Worm (Caenorhabditis elegans) whole organism, late embryonic: ENCODE results near the gene H40L08.1.

Source experiments
- F13H6.1 ChIP-seq: sonication (generic microtip); optimal IDR thresholded peaks from 2 replicates; lab custom pipeline; 2016; ENCODE audit warnings: missing genetic modification characterization, missing compliant biosample characterization
- T23F11.4 ChIP-seq: fragments of 200-800 bp; sonication (Bioruptor generic); optimal IDR thresholded peaks from 2 replicates; lab custom pipeline; 2018; ENCODE audit warnings: mild to moderate bottlenecking, missing genetic modification characterization, missing compliant biosample characterization
- Y22D7AL.16 ChIP-seq: sonication (generic microtip); optimal IDR thresholded peaks from 2 replicates; lab custom pipeline; 2016; ENCODE audit warnings: missing genetic modification characterization, missing compliant biosample characterization
- ahr-1 ChIP-seq: sonication (generic microtip); optimal IDR thresholded peaks from 2 replicates; lab custom pipeline; 2016; ENCODE audit warnings: missing genetic modification characterization, missing compliant biosample characterization
- ceh-18 ChIP-seq: sonication (generic microtip); optimal IDR thresholded peaks from 2 replicates; lab custom pipeline; 2016; ENCODE audit warnings: missing genetic modification characterization, missing compliant biosample characterization
- ceh-19 ChIP-seq: fragments of 200-800 bp; sonication (Bioruptor generic); optimal IDR thresholded peaks from 2 replicates; lab custom pipeline; 2018; ENCODE audit warnings: mild to moderate bottlenecking, missing genetic modification characterization, missing compliant biosample characterization
- ceh-2 ChIP-seq: sonication (generic microtip); optimal IDR thresholded peaks from 2 replicates; lab custom pipeline; 2016; ENCODE audit warnings: missing genotype, missing genetic modification characterization, missing compliant biosample characterization
- ceh-22 ChIP-seq: sonication (generic microtip); optimal IDR thresholded peaks from 2 replicates; lab custom pipeline; 2017; ENCODE audit warnings: missing biosample characterization, missing genetic modification characterization
- ceh-31 ChIP-seq: sonication (generic microtip); optimal IDR thresholded peaks from 2 replicates; lab custom pipeline; 2016; ENCODE audit warnings: missing genetic modification characterization, missing compliant biosample characterization
- ceh-48 ChIP-seq: sonication (generic microtip); optimal IDR thresholded peaks from 2 replicates; lab custom pipeline; 2016; ENCODE audit warnings: missing genetic modification characterization, inconsistent platforms, missing compliant biosample characterization
- ceh-9 ChIP-seq: sonication (generic microtip); optimal IDR thresholded peaks from 2 replicates; lab custom pipeline; 2016; ENCODE audit warnings: mild to moderate bottlenecking, missing genetic modification characterization, inconsistent platforms, missing compliant biosample characterization
- dve-1 ChIP-seq: sonication (generic microtip); optimal IDR thresholded peaks from 2 replicates; lab custom pipeline; 2017; ENCODE audit warnings: antibody characterized with exemption, mild to moderate bottlenecking, missing genetic modification characterization, missing compliant biosample characterization
- elt-2 ChIP-seq: sonication (generic microtip); optimal IDR thresholded peaks from 2 replicates; lab custom pipeline; 2016; ENCODE audit warnings: missing genetic modification reagents, missing genetic modification characterization, missing compliant biosample characterization
- ets-4 ChIP-seq: sonication (generic microtip); optimal IDR thresholded peaks from 2 replicates; lab custom pipeline; 2016; ENCODE audit warnings: missing genetic modification characterization, missing compliant biosample characterization
- fax-1 ChIP-seq: sonication (generic microtip); optimal IDR thresholded peaks from 2 replicates; lab custom pipeline; 2016; ENCODE audit warnings: missing genotype, missing genetic modification characterization, missing compliant biosample characterization
- hlh-13 ChIP-seq: fragments of 200-800 bp; sonication (Bioruptor generic); optimal IDR thresholded peaks from 2 replicates; lab custom pipeline; 2018; ENCODE audit warnings: mild to moderate bottlenecking, missing genetic modification characterization, missing compliant biosample characterization
- hlh-30 ChIP-seq: sonication (generic microtip); optimal IDR thresholded peaks from 2 replicates; lab custom pipeline; 2017; ENCODE audit warnings: antibody characterized with exemption, missing genetic modification characterization, missing compliant biosample characterization; ENCODE audit not compliant: insufficient read depth
- hlh-8 ChIP-seq: sonication (generic microtip); optimal IDR thresholded peaks from 2 replicates; lab custom pipeline; 2016; ENCODE audit warnings: missing genotype, missing genetic modification characterization, missing compliant biosample characterization
- lin-11 ChIP-seq: fragments of 200-800 bp; sonication (Bioruptor generic); optimal IDR thresholded peaks from 2 replicates; lab custom pipeline; 2018; ENCODE audit warnings: mild to moderate bottlenecking, missing genetic modification characterization, missing compliant biosample characterization
- nhr-11 ChIP-seq: fragments of 150-350 bp; optimal IDR thresholded peaks from 2 replicates; lab custom pipeline; 2014; ENCODE audit warnings: missing biosample characterization, missing genetic modification characterization
- nhr-232 ChIP-seq: sonication (generic microtip); optimal IDR thresholded peaks from 2 replicates; lab custom pipeline; 2016; ENCODE audit warnings: missing genetic modification characterization, missing compliant biosample characterization
- npax-4 ChIP-seq: sonication (generic microtip); optimal IDR thresholded peaks from 2 replicates; lab custom pipeline; 2016; ENCODE audit warnings: missing genetic modification characterization, missing compliant biosample characterization
- odd-2 ChIP-seq: sonication (generic microtip); optimal IDR thresholded peaks from 2 replicates; lab custom pipeline; 2017; ENCODE audit warnings: antibody characterized with exemption, mild to moderate bottlenecking, missing genetic modification characterization, missing compliant biosample characterization
- pag-3 ChIP-seq: sonication (generic microtip); optimal IDR thresholded peaks from 2 replicates; lab custom pipeline; 2016; ENCODE audit warnings: missing compliant biosample characterization, missing genetic modification characterization, borderline replicate concordance
- pat-9 ChIP-seq: fragments of 200-800 bp; sonication (Bioruptor generic); optimal IDR thresholded peaks from 2 replicates; lab custom pipeline; 2018; ENCODE audit warnings: mild to moderate bottlenecking, missing genetic modification characterization, moderate library complexity, missing compliant biosample characterization
- pax-1 ChIP-seq: fragments of 150-350 bp; optimal IDR thresholded peaks from 2 replicates; lab custom pipeline; 2014; ENCODE audit warnings: missing biosample characterization, missing genetic modification characterization
- pqm-1 ChIP-seq: sonication (generic microtip); optimal IDR thresholded peaks from 2 replicates; lab custom pipeline; 2016; ENCODE audit warnings: missing genetic modification characterization, missing compliant biosample characterization
- ref-2 ChIP-seq: sonication (generic microtip); optimal IDR thresholded peaks from 2 replicates; lab custom pipeline; 2016; ENCODE audit warnings: missing genetic modification characterization, missing compliant biosample characterization
- tbx-7 ChIP-seq: sonication (generic microtip); optimal IDR thresholded peaks from 2 replicates; lab custom pipeline; 2016; ENCODE audit warnings: missing genotype, missing genetic modification characterization, missing compliant biosample characterization
- unc-3 ChIP-seq, 2 experiments: fragments of 200-800 bp in 1 of 2; sonication (Bioruptor generic) in 1 of 2; sonication (generic microtip) in 1 of 2; conservative IDR thresholded peaks in 1 of 2; optimal IDR thresholded peaks in 1 of 2; 2 replicates each; pipeline versions ENCODE4 v1.3.6 to Lab custom; 2016 to 2022; ENCODE audit warnings: missing compliant biosample characterization in 2 of 2, missing genetic modification characterization in 2 of 2, missing genetic modification reagents in 1 of 2
- unc-42 ChIP-seq: sonication (generic microtip); optimal IDR thresholded peaks from 2 replicates; lab custom pipeline; 2016; ENCODE audit warnings: missing genotype, missing genetic modification characterization, missing compliant biosample characterization
- unc-55 ChIP-seq: sonication (generic microtip); optimal IDR thresholded peaks from 2 replicates; lab custom pipeline; 2017; ENCODE audit warnings: missing biosample characterization, missing genetic modification reagents, missing genetic modification characterization
- unc-86 ChIP-seq: sonication (generic microtip); optimal IDR thresholded peaks from 2 replicates; lab custom pipeline; 2016; ENCODE audit warnings: missing genetic modification characterization, missing compliant biosample characterization
- zip-5 ChIP-seq: sonication (generic microtip); optimal IDR thresholded peaks from 2 replicates; lab custom pipeline; 2016; ENCODE audit warnings: missing genetic modification characterization, missing compliant biosample characterization

Gene H40L08.1

ce11 chrX:15056737-15057136, 27.1 kb downstream of the H40L08.1 start, which contains the start of gene H03G16.5:
Gene H03G16.5, minus strand, starts transcription at chrX:15056837.
- TF ChIP-seq hlh-13 (no peak), tbx-7 (tag; lab: Kevin White, UChicago) (no peak), unc-86 (tag; lab: Kevin White, UChicago) (no peak), pax-1 (tag; lab: Kevin White, UChicago) (no peak), ref-2 (tag; lab: Kevin White, UChicago) (no peak), unc-55 (no peak), elt-2 (no peak), ceh-2 (tag; lab: Kevin White, UChicago) (no peak), zip-5 (tag; lab: Kevin White, UChicago) (no peak), pag-3 (tag; lab: Kevin White, UChicago) (no peak), Y22D7AL.16 (no peak)

DNA sequence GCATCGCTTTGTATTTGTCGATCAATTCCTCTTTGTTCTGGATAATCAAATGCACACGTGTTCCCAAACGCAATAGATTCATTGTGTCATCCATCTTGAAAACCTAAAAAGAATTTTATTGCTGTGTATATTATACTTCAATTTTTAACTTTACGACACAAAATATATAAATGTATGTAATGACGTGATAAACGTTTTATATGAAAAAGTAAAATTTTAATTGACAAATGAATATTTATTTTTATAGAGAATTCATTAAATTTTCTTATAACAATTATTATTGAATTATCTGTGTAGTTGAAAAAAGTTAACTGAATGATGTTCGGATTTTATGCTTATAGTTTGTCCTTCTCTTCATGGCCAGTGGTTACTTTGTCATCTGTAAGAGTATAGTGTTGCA, 28.0 kb downstream of the H40L08.1 start, which contains the start of gene H03G16.7:
Gene H03G16.7, minus strand, starts transcription at position 101 of the 400 bp plus-strand sequence.
- TF ChIP-seq pax-1 (tag; lab: Kevin White, UChicago) = no peak
- TF ChIP-seq ceh-22 = no peak
- TF ChIP-seq ceh-19 (GFP tag; lab: Kevin White, UChicago) = no peak
- TF ChIP-seq unc-42 (tag; lab: Kevin White, UChicago) = no peak
- TF ChIP-seq hlh-13 = no peak
- TF ChIP-seq odd-2 (tag; lab: Kevin White, UChicago) = no peak
- TF ChIP-seq fax-1 (tag; lab: Kevin White, UChicago) = no peak
- TF ChIP-seq npax-4 (tag; lab: Kevin White, UChicago) = no peak

- TF ChIP-seq unc-3 (GFP tag; conservative IDR thresholded peaks at IDR 0.05; lab: Robert Waterston, UW) (no peak), unc-3 (tag; optimal IDR thresholded peaks at IDR 0.05; lab: Kevin White, UChicago) (no peak), ceh-9 (tag; lab: Kevin White, UChicago) (no peak), pat-9 (tag; lab: Kevin White, UChicago) (no peak), ets-4 (tag; lab: Kevin White, UChicago) (no peak), hlh-8 (no peak), pqm-1 (tag; lab: Kevin White, UChicago) (no peak), ahr-1 (tag; lab: Kevin White, UChicago) (no peak), F13H6.1 (tag; lab: Kevin White, UChicago) (no peak), ceh-31 (no peak), ceh-48 (tag; lab: Kevin White, UChicago) (no peak), elt-2 (no peak), ceh-18 (tag; lab: Kevin White, UChicago) (no peak), pag-3 (tag; lab: Kevin White, UChicago) (no peak), odd-2 (tag; lab: Kevin White, UChicago) (no peak), ceh-19 (GFP tag; lab: Kevin White, UChicago) (no peak)
These were observed 30.5 kb downstream of the H40L08.1 start, which contains the start of gene H03G16.1 for ce11 chrX:15053223-15053933. Gene H03G16.1, plus strand, starts transcription at chrX:15053883.

ce11 chrX:15052385-15052784, 31.5 kb downstream of the H40L08.1 start, which contains the start of gene H03G16.6:
Gene H03G16.6, plus strand, starts transcription at chrX:15052685.
- TF ChIP-seq npax-4 (tag; lab: Kevin White, UChicago) = no peak
- TF ChIP-seq hlh-13 = no peak
- no peak for TF ChIP-seq nhr-232 (tag; lab: Kevin White, UChicago)
- no peak for TF ChIP-seq lin-11 (tag; lab: Kevin White, UChicago)
- TF ChIP-seq dve-1 = no peak
- TF ChIP-seq hlh-30 = no peak
- TF ChIP-seq ref-2 (tag; lab: Kevin White, UChicago) = no peak
- no peak for TF ChIP-seq nhr-11 (tag; lab: Kevin White, UChicago)
- no peak for TF ChIP-seq T23F11.4
